Fruit fly (Drosophila melanogaster): ENCODE results near the gene SK.

Gene SK

DNA sequence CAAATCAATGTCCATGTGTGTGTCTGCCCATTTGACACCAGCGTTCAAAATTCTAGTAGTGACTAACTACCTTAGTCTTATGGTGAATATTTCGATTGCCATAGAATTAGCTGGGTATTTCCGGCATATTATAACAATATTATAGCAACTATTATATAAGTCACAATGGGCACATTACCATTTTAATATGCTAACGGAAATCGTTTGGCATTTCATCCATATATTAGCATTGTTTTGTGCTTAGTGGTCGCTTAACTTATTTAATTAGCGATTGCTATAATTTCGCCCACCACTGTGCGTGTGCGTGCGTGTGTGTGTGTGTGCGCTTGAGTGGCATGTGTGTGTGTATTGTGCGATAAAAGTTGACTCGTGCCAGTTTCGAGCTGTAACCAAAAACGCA lies 3.3 kb upstream of the SK start:
- TF ChIP-seq CG17801 (GFP tag; optimal IDR thresholded peaks at IDR 0.05; ENCODE audit: partially characterized antibody) = no peak

DNA sequence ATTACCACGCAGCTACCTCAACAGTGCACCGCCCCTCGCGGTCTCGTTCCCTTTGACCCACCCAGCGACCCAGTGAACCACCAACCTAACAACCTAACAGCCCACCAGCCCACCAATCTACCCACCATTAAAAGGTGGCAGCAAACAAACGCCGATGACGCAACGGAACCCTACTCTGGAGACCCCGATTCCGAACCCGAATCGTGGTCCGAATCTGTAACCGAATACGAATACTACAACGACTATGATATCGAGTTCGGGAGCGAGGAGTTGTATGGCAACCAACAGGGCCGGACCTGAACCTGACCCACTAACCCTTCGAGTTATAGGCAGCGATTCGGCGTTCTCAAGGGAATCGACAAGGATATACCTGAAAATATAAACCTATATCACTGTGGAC lies 2.7 kb upstream of the SK start:
- no peak for TF ChIP-seq CG17801 (GFP tag; optimal IDR thresholded peaks at IDR 0.05; ENCODE audit: partially characterized antibody)

dm6 chrX:5338435-5338834 lies 1.6 kb upstream of the SK start:
- TF ChIP-seq CG17801 (GFP tag; optimal IDR thresholded peaks at IDR 0.05; ENCODE audit: partially characterized antibody) = no peak

DNA sequence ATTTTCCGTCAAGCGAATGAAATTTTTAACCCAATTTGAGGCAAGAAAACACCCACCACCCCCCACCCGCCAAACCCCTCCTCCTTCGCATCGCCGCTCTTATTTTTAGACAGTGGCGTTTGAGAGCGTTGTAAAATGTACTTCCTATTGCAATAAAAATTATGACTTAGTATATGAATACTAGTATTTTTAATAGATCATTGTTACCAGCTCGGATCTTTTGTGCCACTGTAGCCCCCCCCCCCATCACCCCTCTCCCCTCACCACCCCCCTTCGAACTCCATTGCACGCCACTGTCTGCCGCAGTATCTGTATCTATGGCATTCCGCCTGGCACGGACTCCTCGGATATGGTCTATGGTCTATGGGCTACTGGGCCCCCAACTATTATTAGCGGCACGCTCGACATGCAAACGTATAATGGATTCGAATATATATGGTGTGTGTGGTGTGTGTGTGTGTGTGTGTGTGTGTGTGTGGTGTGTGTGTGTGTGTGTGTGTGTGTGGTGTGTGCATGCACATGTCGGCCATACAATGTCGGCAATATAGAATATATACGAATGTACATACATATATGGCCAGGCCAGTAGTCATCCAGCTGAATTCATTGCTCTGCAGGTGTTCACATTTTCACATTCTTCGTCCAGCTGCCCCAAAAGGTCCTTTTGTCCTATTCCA lies 10.0 kb downstream of the SK start:
- no peak for TF ChIP-seq CG17801 (GFP tag; optimal IDR thresholded peaks at IDR 0.05; ENCODE audit: partially characterized antibody)

dm6 chrX:5357035-5357434 lies 17.0 kb downstream of the SK start:
- TF ChIP-seq CG17801 (GFP tag; optimal IDR thresholded peaks at IDR 0.05; ENCODE audit: partially characterized antibody) = no peak

dm6 chrX:5358813-5359212 lies 18.8 kb downstream of the SK start:
- no peak for TF ChIP-seq CG17801 (GFP tag; optimal IDR thresholded peaks at IDR 0.05; ENCODE audit: partially characterized antibody)

DNA sequence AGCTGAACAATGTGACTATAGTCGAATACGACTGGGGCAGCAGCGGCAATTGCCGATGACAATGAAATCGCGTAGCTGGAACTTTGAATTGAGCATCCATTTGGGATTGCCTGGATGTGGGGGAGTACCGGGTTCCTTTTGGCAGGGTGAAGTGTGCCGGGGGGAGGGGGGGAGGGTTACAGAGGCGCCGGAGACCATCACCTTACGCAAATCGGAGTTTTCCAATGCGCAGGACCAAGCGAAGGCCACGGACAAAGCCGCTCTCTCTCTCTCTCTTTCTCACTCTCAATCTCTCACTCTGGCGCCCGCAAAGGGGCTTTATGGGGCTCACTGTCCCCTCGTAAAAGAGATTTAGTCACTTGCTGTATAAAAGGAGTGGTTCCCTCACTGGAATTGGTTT lies 23.1 kb downstream of the SK start:
- TF ChIP-seq CG17801 (GFP tag; optimal IDR thresholded peaks at IDR 0.05; ENCODE audit: partially characterized antibody) = no peak

DNA sequence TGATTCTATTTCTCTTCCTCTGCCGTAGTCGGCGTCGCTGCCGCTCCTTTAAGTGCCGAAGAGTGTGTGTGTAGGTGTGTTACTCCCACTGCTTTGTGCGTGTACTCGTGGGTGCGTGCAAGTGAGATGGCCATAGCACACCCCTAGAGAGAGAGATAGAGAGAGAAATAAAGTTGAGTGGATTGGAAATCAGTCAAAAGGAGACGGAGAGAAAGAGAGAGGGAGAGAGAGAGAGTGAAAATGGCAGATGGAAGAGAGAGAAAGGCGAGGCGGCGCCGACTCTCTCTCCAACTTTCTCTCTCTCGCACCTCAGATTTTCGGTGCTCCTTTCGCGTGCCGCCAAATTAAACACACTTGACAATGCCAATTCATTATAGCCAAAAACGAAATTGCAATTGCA lies 24.0 kb downstream of the SK start:
- TF ChIP-seq CG17801 (GFP tag; optimal IDR thresholded peaks at IDR 0.05; ENCODE audit: partially characterized antibody) = no peak

DNA sequence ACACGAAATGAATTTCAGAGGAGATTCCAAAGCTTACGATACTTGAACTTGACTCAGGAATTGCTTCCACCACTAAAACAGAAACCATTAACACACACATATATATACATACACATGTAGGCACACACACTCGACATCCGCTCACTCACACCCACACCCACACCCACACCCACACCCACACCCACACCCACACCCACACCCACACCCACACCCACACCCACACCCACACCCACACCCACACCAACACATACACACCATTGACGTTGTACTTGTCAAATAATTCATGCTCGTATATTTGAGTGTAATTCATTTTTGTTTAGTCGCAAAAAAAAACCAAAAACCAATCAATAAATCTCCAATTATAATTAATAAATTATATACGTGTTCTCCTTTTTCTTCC lies 42.5 kb downstream of the SK start:
- no peak for TF ChIP-seq CG17801 (GFP tag; optimal IDR thresholded peaks at IDR 0.05; ENCODE audit: partially characterized antibody)

- no peak for TF ChIP-seq CG17801 (GFP tag; optimal IDR thresholded peaks at IDR 0.05; ENCODE audit: partially characterized antibody)
Measured at dm6 chrX:5408869-5409268, 68.8 kb downstream of the SK start.

- no peak for TF ChIP-seq CG17801 (GFP tag; optimal IDR thresholded peaks at IDR 0.05; ENCODE audit: partially characterized antibody)
Measured at dm6 chrX:5410749-5411148, 70.7 kb downstream of the SK start, which contains the start of gene NAAT1. Gene NAAT1 (minus strand): TSS chrX:5410849.

dm6 chrX:5417836-5418554 lies 78.0 kb downstream of the SK start:
- no peak for TF ChIP-seq CG17801 (GFP tag; optimal IDR thresholded peaks at IDR 0.05; ENCODE audit: partially characterized antibody)

DNA sequence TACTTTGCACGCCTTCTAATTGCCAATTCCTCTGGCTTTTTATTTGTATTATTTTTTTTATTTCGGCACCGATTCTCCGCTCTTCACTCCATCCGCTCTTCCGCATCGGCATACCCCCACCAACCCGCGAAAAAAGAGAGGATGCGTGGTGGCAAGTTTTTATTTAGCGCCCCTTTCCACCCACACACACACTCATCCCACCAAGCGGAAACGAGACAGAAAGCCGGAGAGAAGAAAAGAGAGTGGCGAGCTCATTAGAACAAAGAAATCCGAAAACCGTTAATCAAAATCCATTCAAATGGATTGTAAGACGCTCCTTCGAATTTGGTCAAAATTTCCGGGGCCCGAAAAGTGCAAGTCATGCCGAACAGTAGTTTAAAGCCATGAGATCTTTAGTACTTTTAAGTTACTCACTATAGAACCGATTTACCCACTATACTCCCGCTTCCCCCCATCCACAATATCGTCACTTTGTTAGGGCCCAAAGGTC lies 78.6 kb downstream of the SK start:
- no peak for TF ChIP-seq CG17801 (GFP tag; optimal IDR thresholded peaks at IDR 0.05; ENCODE audit: partially characterized antibody)

DNA sequence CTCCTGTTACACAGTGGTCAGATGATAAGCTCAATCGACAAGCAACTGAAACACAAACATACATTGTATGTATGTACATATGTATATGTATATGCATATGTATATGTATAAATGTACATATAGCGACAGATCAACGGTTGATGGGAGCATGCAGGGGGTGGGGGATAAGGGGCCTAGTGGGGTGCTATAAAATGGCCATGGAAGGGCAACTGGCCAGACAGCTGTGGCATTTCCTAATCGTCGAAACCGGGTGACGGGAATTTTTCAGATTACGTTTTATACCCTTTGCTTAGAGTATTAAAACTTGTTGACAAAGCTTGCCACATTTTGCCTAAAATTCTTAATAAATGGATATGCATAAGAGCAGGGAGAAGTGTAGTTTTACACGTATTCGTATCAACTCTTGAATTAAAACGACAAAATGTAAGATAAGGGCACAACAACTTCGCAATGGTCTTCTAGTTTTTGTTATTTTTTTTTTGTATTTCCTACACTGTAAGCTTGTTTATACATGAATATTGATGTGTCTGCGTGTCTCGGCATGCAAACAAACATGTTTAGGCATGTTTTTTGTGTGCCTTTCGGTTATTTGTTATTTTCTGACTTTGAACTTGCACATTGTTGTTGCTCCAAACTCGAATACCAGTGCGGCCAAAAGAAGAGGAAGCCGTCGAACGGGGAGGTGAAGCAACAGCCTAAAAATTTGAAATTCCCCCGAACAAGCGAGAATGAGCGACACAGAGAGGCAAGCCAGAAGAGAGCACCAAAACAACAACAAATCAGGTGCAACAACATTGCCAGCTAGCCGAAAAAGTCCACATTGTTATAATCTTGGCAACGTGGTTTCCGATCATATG lies 79.2 kb downstream of the SK start:
- TF ChIP-seq CG17801 (GFP tag; optimal IDR thresholded peaks at IDR 0.05; ENCODE audit: partially characterized antibody) = no peak

- TF ChIP-seq CG17801 (GFP tag; optimal IDR thresholded peaks at IDR 0.05; ENCODE audit: partially characterized antibody) = no peak
Measured at dm6 chrX:5419905-5420567, 80.0 kb downstream of the SK start.
